Worm (Caenorhabditis elegans) whole organism, midembryonic: ENCODE measurements around the gene npr-35.

Experiments
- T22C8.4 ChIP-seq: fragments of 200-800 bp; sonication (Bioruptor generic); IDR thresholded peaks from 2 replicates; pipeline ENCODE4 v1.3.6; 2022; ENCODE audit warnings: missing genetic modification characterization, missing compliant biosample characterization
- flt-1 ChIP-seq: fragments of 200-800 bp; sonication (Bioruptor generic); IDR thresholded peaks from 2 replicates; pipeline ENCODE4 v1.3.6; 2022; ENCODE audit warnings: missing genetic modification characterization, missing compliant biosample characterization
- klf-2 ChIP-seq: fragments of 200-800 bp; sonication (Bioruptor generic); conservative IDR thresholded peaks from 2 replicates; pipeline ENCODE4 v1.3.6; 2022; ENCODE audit warnings: missing genetic modification reagents, missing genetic modification characterization, missing compliant biosample characterization
- med-1 ChIP-seq: sonication (generic microtip); optimal IDR thresholded peaks from 2 replicates; lab custom pipeline; 2017; ENCODE audit warnings: missing genetic modification characterization, mild to moderate bottlenecking, missing compliant biosample characterization, antibody characterized with exemption, missing genetic modification reagents; ENCODE audit not compliant: insufficient read depth
- ref-1 ChIP-seq: fragments of 200-800 bp; sonication (Bioruptor generic); conservative IDR thresholded peaks from 2 replicates; pipeline ENCODE4 v1.3.6; 2022; ENCODE audit warnings: missing genetic modification reagents, missing genetic modification characterization, missing compliant biosample characterization

DNA sequence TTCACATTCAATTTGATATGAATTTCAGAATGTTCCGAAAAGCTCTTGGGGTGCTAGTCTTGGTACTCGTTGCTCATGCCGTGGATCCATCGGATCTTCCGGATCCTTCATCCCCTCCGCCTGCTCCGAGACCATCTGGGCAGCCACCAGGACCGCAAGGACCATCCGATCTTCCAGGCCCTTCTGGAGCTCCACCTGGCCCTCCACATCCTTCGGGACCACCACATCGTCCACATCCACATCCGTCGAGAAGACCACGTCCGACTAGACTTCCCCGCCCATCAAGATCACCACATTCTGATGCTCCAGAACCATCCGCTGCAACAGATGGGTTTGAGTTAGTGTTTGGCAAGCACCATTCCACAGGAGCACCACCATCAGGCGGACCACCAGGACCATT is 9.0 kb upstream of the npr-35 start, which contains the start of gene clx-1:
- TF ChIP-seq flt-1 (GFP tag; lab: Robert Waterston, UW), result no peak
- TF ChIP-seq ref-1, result no peak
- TF ChIP-seq med-1 (GFP tag; lab: Kevin White, UChicago), result no peak
- no peak for TF ChIP-seq T22C8.4 (GFP tag; lab: Robert Waterston, UW)
- no peak for TF ChIP-seq klf-2 (GFP tag; lab: Robert Waterston, UW)
